Worm (Caenorhabditis elegans) whole organism, young adult: ENCODE results near the gene unc-103.

Experiments used
- B0261.1 ChIP-seq: sonication (generic microtip); optimal IDR thresholded peaks from 2 replicates; lab custom pipeline; 2016; ENCODE audit warnings: mild to moderate bottlenecking, missing genetic modification characterization, moderate library complexity, missing compliant biosample characterization
- B0336.3 ChIP-seq: fragments of 200-800 bp; sonication (Bioruptor generic); IDR thresholded peaks from 2 replicates; pipeline ENCODE4 v1.3.6; 2022; ENCODE audit warnings: missing genetic modification characterization, missing compliant biosample characterization
- F10E7.11 ChIP-seq: sonication (generic microtip); optimal IDR thresholded peaks from 2 replicates; lab custom pipeline; 2017; ENCODE audit warnings: mild to moderate bottlenecking, missing genetic modification characterization, moderate library complexity, missing compliant biosample characterization
- F23B12.7 ChIP-seq: sonication (generic microtip); optimal IDR thresholded peaks from 2 replicates; lab custom pipeline; 2017; ENCODE audit warnings: missing genetic modification characterization, mild to moderate bottlenecking, missing compliant biosample characterization, antibody characterized with exemption, moderate library complexity; ENCODE audit not compliant: insufficient read depth
- T07F8.4 ChIP-seq: sonication (generic microtip); optimal IDR thresholded peaks from 2 replicates; lab custom pipeline; 2016; ENCODE audit warnings: mild to moderate bottlenecking, missing genetic modification characterization, moderate library complexity, missing compliant biosample characterization
- Y53G8AR.9 ChIP-seq: fragments of 200-800 bp; sonication (Bioruptor generic); conservative IDR thresholded peaks from 2 replicates; pipeline ENCODE4 v1.3.6; 2022; ENCODE audit warnings: missing genetic modification reagents, missing genetic modification characterization, missing compliant biosample characterization
- Y56A3A.18 ChIP-seq: fragments of 200-800 bp; sonication (Bioruptor generic); IDR thresholded peaks from 2 replicates; pipeline ENCODE4 v1.3.6; 2022; ENCODE audit warnings: missing genetic modification reagents, missing genetic modification characterization, missing compliant biosample characterization
- Y67H2A.10 ChIP-seq: fragments of 200-800 bp; sonication (Bioruptor generic); conservative IDR thresholded peaks from 2 replicates; pipeline ENCODE4 v1.3.6; 2022; ENCODE audit warnings: missing genetic modification reagents, missing genetic modification characterization, missing compliant biosample characterization
- attf-3 ChIP-seq: fragments of 200-800 bp; sonication (Bioruptor generic); conservative IDR thresholded peaks from 2 replicates; pipeline ENCODE4 v1.3.6; 2022; ENCODE audit warnings: missing genetic modification reagents, missing genetic modification characterization, missing compliant biosample characterization
- attf-6 ChIP-seq: fragments of 200-800 bp; sonication (Bioruptor generic); IDR thresholded peaks from 2 replicates; pipeline ENCODE4 v1.3.6; 2022; ENCODE audit warnings: missing genetic modification reagents, missing genetic modification characterization, missing compliant biosample characterization
- cebp-1 ChIP-seq, 2 experiments: fragments of 200-800 bp in 1 of 2; sonication (Bioruptor generic) in 1 of 2; sonication (generic microtip) in 1 of 2; IDR thresholded peaks in 1 of 2; optimal IDR thresholded peaks in 1 of 2; 2 replicates each; pipeline versions ENCODE4 v1.3.6 to Lab custom; 2017 to 2022; ENCODE audit warnings: missing compliant biosample characterization in 2 of 2, missing genetic modification characterization in 2 of 2, mild to moderate bottlenecking in 1 of 2, missing genetic modification reagents in 1 of 2, moderate library complexity in 1 of 2
- cebp-2 ChIP-seq: fragments of 200-800 bp; sonication (Bioruptor generic); IDR thresholded peaks from 2 replicates; pipeline ENCODE4 v1.3.6; 2022; ENCODE audit warnings: missing genetic modification characterization, missing compliant biosample characterization
- ceh-100 ChIP-seq: fragments of 200-800 bp; sonication (Bioruptor generic); IDR thresholded peaks from 2 replicates; pipeline ENCODE4 v1.3.6; 2022; ENCODE audit warnings: missing genetic modification reagents, missing genetic modification characterization, missing compliant biosample characterization
- ceh-58 ChIP-seq: fragments of 200-800 bp; sonication (Bioruptor generic); IDR thresholded peaks from 2 replicates; pipeline ENCODE4 v1.3.6; 2022; ENCODE audit warnings: missing genetic modification characterization, missing compliant biosample characterization
- dox-1 ChIP-seq: fragments of 200-800 bp; sonication (Bioruptor generic); IDR thresholded peaks from 2 replicates; pipeline ENCODE4 v1.3.6; 2022; ENCODE audit warnings: missing genetic modification reagents, missing genetic modification characterization, missing compliant biosample characterization
- dpff-1 ChIP-seq: sonication (generic microtip); optimal IDR thresholded peaks from 2 replicates; lab custom pipeline; 2017; ENCODE audit warnings: mild to moderate bottlenecking, missing genetic modification characterization, missing compliant biosample characterization
- dpl-1 ChIP-seq: fragments of 150-350 bp; optimal IDR thresholded peaks from 2 replicates; lab custom pipeline; 2014; ENCODE audit warnings: missing biosample characterization, missing genetic modification reagents, missing genetic modification characterization
- efl-1 ChIP-seq: fragments of 150-350 bp; optimal IDR thresholded peaks from 2 replicates; lab custom pipeline; 2014; ENCODE audit warnings: missing biosample characterization, missing genetic modification reagents, missing genetic modification characterization
- ets-4 ChIP-seq: fragments of 200-800 bp; sonication (Bioruptor generic); optimal IDR thresholded peaks from 2 replicates; lab custom pipeline; 2018; ENCODE audit warnings: mild to moderate bottlenecking, missing genetic modification characterization, missing compliant biosample characterization
- gei-17 ChIP-seq: fragments of 200-800 bp; sonication (Bioruptor generic); optimal IDR thresholded peaks from 2 replicates; lab custom pipeline; 2018; ENCODE audit warnings: mild to moderate bottlenecking, missing genetic modification characterization, missing compliant biosample characterization
- hmg-20 ChIP-seq: fragments of 200-800 bp; sonication (Bioruptor generic); IDR thresholded peaks from 2 replicates; pipeline ENCODE4 v1.3.6; 2022; ENCODE audit warnings: missing genetic modification reagents, missing genetic modification characterization, missing compliant biosample characterization
- hsf-1 ChIP-seq: fragments of 200-800 bp; sonication (Bioruptor generic); IDR thresholded peaks from 2 replicates; pipeline ENCODE4 v1.3.6; 2022; ENCODE audit warnings: missing genetic modification reagents, missing genetic modification characterization, missing compliant biosample characterization
- lag-1 ChIP-seq: fragments of 200-800 bp; sonication (Bioruptor generic); IDR thresholded peaks from 2 replicates; pipeline ENCODE4 v1.3.6; 2022; ENCODE audit warnings: missing genetic modification reagents, missing genetic modification characterization, missing compliant biosample characterization
- let-607 ChIP-seq, 2 experiments: fragments of 200-800 bp in 1 of 2; sonication (Bioruptor generic) in 1 of 2; sonication (generic microtip) in 1 of 2; optimal IDR thresholded peaks; 2 replicates each; lab custom pipeline; 2016 to 2018; ENCODE audit warnings: mild to moderate bottlenecking in 2 of 2, missing compliant biosample characterization in 2 of 2, missing genetic modification characterization in 2 of 2, moderate library complexity in 2 of 2, missing genotype in 1 of 2
- lin-40 ChIP-seq: sonication (generic microtip); optimal IDR thresholded peaks from 2 replicates; lab custom pipeline; 2016; ENCODE audit warnings: missing genetic modification characterization, mild to moderate bottlenecking, missing compliant biosample characterization, missing genotype, missing genetic modification reagents
- madf-10 ChIP-seq: sonication (generic microtip); optimal IDR thresholded peaks from 2 replicates; lab custom pipeline; 2016; ENCODE audit warnings: mild to moderate bottlenecking, missing genetic modification characterization, missing compliant biosample characterization
- mcd-1 ChIP-seq: fragments of 200-800 bp; sonication (Bioruptor generic); IDR thresholded peaks from 2 replicates; pipeline ENCODE4 v1.3.6; 2022; ENCODE audit warnings: missing genetic modification reagents, missing genetic modification characterization, missing compliant biosample characterization
- mel-28 ChIP-seq: sonication (generic microtip); optimal IDR thresholded peaks from 2 replicates; lab custom pipeline; 2016; ENCODE audit warnings: borderline replicate concordance, mild to moderate bottlenecking, missing genetic modification characterization, missing compliant biosample characterization
- nfya-2 ChIP-seq: fragments of 200-800 bp; sonication (Bioruptor generic); IDR thresholded peaks from 2 replicates; pipeline ENCODE4 v1.3.6; 2022; ENCODE audit warnings: missing genetic modification reagents, missing genetic modification characterization, missing compliant biosample characterization
- nfyb-1 ChIP-seq: fragments of 200-800 bp; sonication (Bioruptor generic); IDR thresholded peaks from 2 replicates; pipeline ENCODE4 v1.3.6; 2022; ENCODE audit warnings: missing genetic modification reagents, missing genetic modification characterization, missing compliant biosample characterization
- nhr-80 ChIP-seq: sonication (generic microtip); optimal IDR thresholded peaks from 2 replicates; lab custom pipeline; 2016; ENCODE audit warnings: missing genetic modification characterization, missing compliant biosample characterization
- repo-1 ChIP-seq: sonication (generic microtip); optimal IDR thresholded peaks from 2 replicates; lab custom pipeline; 2017; ENCODE audit warnings: mild to moderate bottlenecking, missing genetic modification characterization, missing compliant biosample characterization
- rpc-1 ChIP-seq, 2 experiments: fragments of 150-350 bp in 1 of 2; sonication (generic microtip) in 1 of 2; optimal IDR thresholded peaks; 2 replicates each; lab custom pipeline; 2014 to 2018; ENCODE audit warnings: missing biosample characterization in 1 of 2, missing genetic modification characterization in 1 of 2, missing genetic modification reagents in 1 of 2, missing genotype in 1 of 2
- sdz-38 ChIP-seq: sonication (generic microtip); optimal IDR thresholded peaks from 2 replicates; lab custom pipeline; 2016; ENCODE audit warnings: missing genotype, missing genetic modification characterization, missing compliant biosample characterization
- snpc-1.1 ChIP-seq: sonication (generic microtip); optimal IDR thresholded peaks from 2 replicates; lab custom pipeline; 2017; ENCODE audit warnings: missing genetic modification characterization, mild to moderate bottlenecking, missing compliant biosample characterization, antibody characterized with exemption, moderate library complexity, missing genotype, missing genetic modification reagents; ENCODE audit not compliant: insufficient read depth
- sptf-2 ChIP-seq: fragments of 200-800 bp; sonication (Bioruptor generic); optimal IDR thresholded peaks from 2 replicates; lab custom pipeline; 2018; ENCODE audit warnings: mild to moderate bottlenecking, missing genetic modification characterization, missing compliant biosample characterization
- tbp1 ChIP-seq: fragments of 200-800 bp; sonication (Bioruptor generic); optimal IDR thresholded peaks from 2 replicates; lab custom pipeline; 2018; ENCODE audit warnings: mild to moderate bottlenecking, missing genetic modification characterization, missing compliant biosample characterization
- unc-130 ChIP-seq: sonication (generic microtip); optimal IDR thresholded peaks from 2 replicates; lab custom pipeline; 2016; ENCODE audit warnings: missing genetic modification reagents, missing genetic modification characterization, missing compliant biosample characterization
- zfh-2 ChIP-seq: fragments of 200-800 bp; sonication (Bioruptor generic); conservative IDR thresholded peaks from 2 replicates; pipeline ENCODE4 v1.3.6; 2022; ENCODE audit warnings: missing genetic modification reagents, missing genetic modification characterization, missing compliant biosample characterization
- ztf-22 ChIP-seq: fragments of 200-800 bp; sonication (Bioruptor generic); optimal IDR thresholded peaks from 2 replicates; lab custom pipeline; 2018; ENCODE audit warnings: mild to moderate bottlenecking, missing genetic modification characterization, moderate library complexity, missing compliant biosample characterization
- ztf-26 ChIP-seq: sonication (generic microtip); optimal IDR thresholded peaks from 2 replicates; lab custom pipeline; 2017; ENCODE audit warnings: missing genetic modification characterization, missing compliant biosample characterization
- ztf-28 ChIP-seq: fragments of 200-800 bp; sonication (Bioruptor generic); IDR thresholded peaks from 2 replicates; pipeline ENCODE4 v1.3.6; 2022; ENCODE audit warnings: missing genetic modification reagents, missing genetic modification characterization, missing compliant biosample characterization

Gene unc-103

DNA sequence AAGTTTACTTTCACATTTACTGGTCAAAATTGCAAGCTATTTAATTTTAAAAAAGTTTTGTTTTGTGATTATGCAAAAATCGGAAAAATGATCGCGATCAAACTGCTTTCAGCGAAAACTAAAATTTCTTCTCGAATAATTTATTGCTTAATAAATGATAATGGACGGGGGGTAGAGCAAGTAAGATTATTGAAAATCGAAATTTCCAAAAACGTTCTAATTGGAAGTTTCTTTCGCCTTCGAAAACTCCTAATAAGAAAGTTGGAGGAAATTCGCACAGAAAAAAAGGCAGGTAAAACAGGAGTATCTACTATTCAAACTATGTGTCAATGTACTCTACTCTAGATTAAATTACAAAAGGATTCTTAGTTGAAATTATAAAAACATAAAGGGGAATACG, 57.0 kb downstream of the unc-103 start (continued):
- peak; percentile 69 for TF ChIP-seq unc-130 (GFP tag; lab: Kevin White, UChicago)
- TF ChIP-seq T07F8.4: no peak
- peak; percentile 83; the same call in 1 of the 2 replicates for TF ChIP-seq nfya-2 (GFP tag; lab: Robert Waterston, UW)

DNA sequence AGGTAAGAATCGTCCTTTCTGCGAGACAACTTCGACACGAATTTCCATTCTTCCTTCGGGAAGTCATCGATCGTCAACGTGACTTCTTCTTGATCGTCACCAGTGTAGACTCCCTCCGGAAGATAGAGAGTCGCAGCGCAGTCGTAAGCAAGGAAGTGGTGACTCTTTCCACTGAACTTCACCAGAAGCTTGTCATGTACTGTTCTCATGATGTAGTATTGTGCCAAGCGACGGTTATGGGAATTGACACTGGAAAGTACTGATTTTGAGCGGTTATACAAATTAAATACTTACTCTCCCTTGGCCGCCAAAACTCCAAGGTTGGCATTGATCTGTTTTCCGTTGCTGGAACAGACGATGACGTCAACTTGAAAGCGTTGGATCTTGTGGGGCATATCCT, 60.3 kb downstream of the unc-103 start:
- TF ChIP-seq nfyb-1 (GFP tag; lab: Robert Waterston, UW) (no peak), dox-1 (0 out of 2 replicates have a peak, but pooled peaks have one; percentile 62), dpff-1 (tag; lab: Kevin White, UChicago) (no peak), hsf-1 (GFP tag; lab: Robert Waterston, UW) (peak; percentile 61), efl-1 (GFP tag; lab: Kevin White, UChicago) (no peak), mcd-1 (GFP tag; lab: Robert Waterston, UW) (no peak), gei-17 (GFP tag; lab: Kevin White, UChicago) (no peak), B0336.3 (peak; percentile 22; the same call in 1 of the 2 replicates), cebp-2 (GFP tag; lab: Robert Waterston, UW) (no peak), cebp-1 (GFP tag; IDR thresholded peaks at IDR 0.05; lab: Robert Waterston, UW) (no peak), cebp-1 (tag; optimal IDR thresholded peaks at IDR 0.05; lab: Kevin White, UChicago) (peak; percentile 16)
- TF ChIP-seq, all 124 proteins: peak for 4

DNA sequence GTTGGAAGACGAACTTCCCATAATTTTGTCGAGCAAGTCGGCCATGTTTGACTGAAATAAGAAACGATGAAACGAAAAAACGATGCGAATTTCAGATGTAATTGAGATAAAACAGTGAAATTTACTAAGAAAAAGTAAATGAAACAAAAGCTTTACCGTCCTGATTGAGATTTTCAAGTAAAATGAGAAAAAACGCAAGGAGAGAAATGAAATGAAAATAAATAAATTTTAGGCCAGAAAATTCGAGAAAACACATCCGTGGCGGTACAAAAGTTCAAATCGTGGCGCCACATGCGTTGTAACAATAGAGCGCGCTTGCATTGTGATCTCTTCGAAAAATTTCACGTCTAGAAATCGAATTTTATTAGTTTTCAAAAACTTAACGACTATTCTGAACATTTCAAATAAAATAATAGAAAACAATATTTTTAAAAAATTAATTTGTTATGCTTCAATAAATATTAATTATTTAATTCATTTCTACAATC, 61.0 kb downstream of the unc-103 start, which contains the start of the genes hrde-1 and C16C10.13:
hrde-1 (minus strand) TSS at position 51 of the 488 bp plus-strand sequence.
C16C10.13 (plus strand) TSS at position 332 of the 488 bp plus-strand sequence.
- TF ChIP-seq ztf-28 (GFP tag; lab: Robert Waterston, UW): no peak
- peak; percentile 49 for TF ChIP-seq tbp1
- TF ChIP-seq Y67H2A.10 (GFP tag; lab: Robert Waterston, UW): no peak
- peak; percentile 21 for TF ChIP-seq rpc-1 (optimal IDR thresholded peaks at IDR 0.05; lab: Kevin White, UChicago)
- no peak for TF ChIP-seq rpc-1 (tag; optimal IDR thresholded peaks at IDR 0.05; lab: Kevin White, UChicago)
- no peak for TF ChIP-seq Y56A3A.18 (GFP tag; lab: Robert Waterston, UW)
- TF ChIP-seq F10E7.11 (tag; lab: Kevin White, UChicago): no peak
- no peak for TF ChIP-seq let-607 (tag; optimal IDR thresholded peaks at IDR 0.05; lab: Kevin White, UChicago)
- no peak for TF ChIP-seq attf-3 (GFP tag; lab: Robert Waterston, UW)
- TF ChIP-seq ceh-100: no peak
- TF ChIP-seq lag-1 (GFP tag; lab: Robert Waterston, UW): no peak
- peak; percentile 78 for TF ChIP-seq dox-1
- TF ChIP-seq dpl-1 (GFP tag; lab: Kevin White, UChicago): peak; percentile 80
- TF ChIP-seq zfh-2 (GFP tag; lab: Robert Waterston, UW): no peak
- TF ChIP-seq gei-17 (GFP tag; lab: Kevin White, UChicago): no peak
- TF ChIP-seq dpff-1 (tag; lab: Kevin White, UChicago): no peak
- TF ChIP-seq lin-40: no peak
- no peak for TF ChIP-seq sdz-38 (tag; lab: Kevin White, UChicago)
- no peak for TF ChIP-seq ets-4 (GFP tag; lab: Kevin White, UChicago)
- no peak for TF ChIP-seq mel-28 (tag; lab: Kevin White, UChicago)
- no peak for TF ChIP-seq ceh-58 (GFP tag; lab: Robert Waterston, UW)
- no peak for TF ChIP-seq ztf-22 (GFP tag; lab: Kevin White, UChicago)
- TF ChIP-seq cebp-2 (GFP tag; lab: Robert Waterston, UW): no peak
- TF ChIP-seq mcd-1 (GFP tag; lab: Robert Waterston, UW): peak; percentile 89
- TF ChIP-seq sptf-2 (GFP tag; lab: Kevin White, UChicago): no peak
- no peak for TF ChIP-seq hmg-20 (GFP tag; lab: Robert Waterston, UW)
- no peak for TF ChIP-seq cebp-1 (GFP tag; IDR thresholded peaks at IDR 0.05; lab: Robert Waterston, UW)
- no peak for TF ChIP-seq cebp-1 (tag; optimal IDR thresholded peaks at IDR 0.05; lab: Kevin White, UChicago)
- TF ChIP-seq F23B12.7 (tag; lab: Kevin White, UChicago): peak; percentile 14
- no peak for TF ChIP-seq nhr-80 (tag; lab: Kevin White, UChicago)
- no peak for TF ChIP-seq ztf-26
- TF ChIP-seq B0261.1 (tag; lab: Kevin White, UChicago): no peak
- TF ChIP-seq Y53G8AR.9: peak; percentile 44; the same call in 1 of the 2 replicates
- no peak for TF ChIP-seq madf-10 (tag; lab: Kevin White, UChicago)
- TF ChIP-seq repo-1 (tag; lab: Kevin White, UChicago): no peak
- TF ChIP-seq snpc-1.1 (tag; lab: Kevin White, UChicago): peak; percentile 43
- 0 out of 2 replicates have a peak, but pooled peaks have one; percentile 17 for TF ChIP-seq attf-6
- no peak for TF ChIP-seq T07F8.4
